Worm (Caenorhabditis elegans) whole organism, L4 larva: ENCODE results near the gene C02D5.4.
A peak's percentile ranks its signal among the peaks of the same experiment; 100 is the strongest.

Experiments
- D1046.2 ChIP-seq: fragments of 200-800 bp; sonication (Bioruptor generic); IDR thresholded peaks from 2 replicates; pipeline ENCODE4 v1.3.6; 2022; ENCODE audit warnings: missing genetic modification characterization, missing compliant biosample characterization
- F10B5.3 ChIP-seq: sonication (generic microtip); optimal IDR thresholded peaks from 2 replicates; lab custom pipeline; 2016; ENCODE audit warnings: mild to moderate bottlenecking, missing genetic modification characterization, missing compliant biosample characterization
- F26F4.8 ChIP-seq: fragments of 200-800 bp; sonication (Bioruptor generic); conservative IDR thresholded peaks from 2 replicates; pipeline ENCODE4 v1.3.6; 2022; ENCODE audit warnings: missing genetic modification characterization, missing compliant biosample characterization
- F49E8.2 ChIP-seq: sonication (generic microtip); optimal IDR thresholded peaks from 2 replicates; lab custom pipeline; 2016; ENCODE audit warnings: missing compliant biosample characterization, mild to moderate bottlenecking, missing genetic modification characterization, borderline replicate concordance
- R02D3.7 ChIP-seq: fragments of 150-350 bp; sonication (generic microtip); optimal IDR thresholded peaks from 3 replicates; lab custom pipeline; 2014; ENCODE audit warnings: missing biosample characterization, missing genetic modification characterization
- Y105C5A.15 ChIP-seq: fragments of 200-800 bp; sonication (Bioruptor generic); IDR thresholded peaks from 2 replicates; pipeline ENCODE4 v1.3.6; 2022; ENCODE audit warnings: missing genetic modification characterization, missing compliant biosample characterization
- Y48G9A.11 ChIP-seq: fragments of 200-800 bp; sonication (Bioruptor generic); IDR thresholded peaks from 2 replicates; pipeline ENCODE4 v1.3.6; 2022; ENCODE audit warnings: missing genetic modification reagents, missing genetic modification characterization, missing compliant biosample characterization
- aha-1 ChIP-seq: fragments of 150-350 bp; peaks from one replicate; lab custom pipeline; 2014; ENCODE audit warnings: missing biosample characterization, missing genetic modification characterization
- aly-2 ChIP-seq: sonication (generic microtip); optimal IDR thresholded peaks from 2 replicates; lab custom pipeline; 2018; ENCODE audit warnings: missing biosample characterization, missing genetic modification characterization
- arid-1 ChIP-seq: fragments of 200-800 bp; sonication (Bioruptor generic); conservative IDR thresholded peaks from 2 replicates; pipeline ENCODE4 v1.3.6; 2022; ENCODE audit warnings: missing genetic modification reagents, missing genetic modification characterization, missing compliant biosample characterization
- attf-4 ChIP-seq: sonication (generic microtip); optimal IDR thresholded peaks from 3 replicates; lab custom pipeline; 2017; ENCODE audit warnings: missing biosample characterization, missing genetic modification characterization
- ctbp-1 ChIP-seq: fragments of 200-800 bp; sonication (Bioruptor generic); IDR thresholded peaks from 2 replicates; pipeline ENCODE4 v1.3.6; 2022; ENCODE audit warnings: missing genetic modification reagents, missing genetic modification characterization, missing compliant biosample characterization
- daf-16 ChIP-seq, 3 experiments: sonication (generic microtip); optimal IDR thresholded peaks; 2 replicates each; lab custom pipeline; 2016 to 2017; ENCODE audit warnings: missing genetic modification characterization in 3 of 3, missing genetic modification reagents in 3 of 3, mild to moderate bottlenecking in 2 of 3, missing compliant biosample characterization in 2 of 3, missing biosample characterization in 1 of 3, moderate library complexity in 1 of 3
- daf-19 ChIP-seq: fragments of 200-800 bp; sonication (Bioruptor generic); conservative IDR thresholded peaks from 2 replicates; pipeline ENCODE4 v1.3.6; 2022; ENCODE audit warnings: missing genetic modification characterization, missing compliant biosample characterization
- dmd-6 ChIP-seq: fragments of 200-800 bp; sonication (Bioruptor generic); IDR thresholded peaks from 2 replicates; pipeline ENCODE4 v1.3.6; 2022; ENCODE audit warnings: missing genetic modification reagents, missing genetic modification characterization, missing compliant biosample characterization
- dmd-9 ChIP-seq: fragments of 200-800 bp; sonication (Bioruptor generic); IDR thresholded peaks from 2 replicates; pipeline ENCODE4 v1.3.6; 2022; ENCODE audit warnings: missing genetic modification reagents, missing genetic modification characterization, missing compliant biosample characterization
- duxl-1 ChIP-seq: sonication (generic microtip); optimal IDR thresholded peaks from 2 replicates; lab custom pipeline; 2016; ENCODE audit warnings: mild to moderate bottlenecking, missing genetic modification characterization, moderate library complexity, missing compliant biosample characterization; ENCODE audit not compliant: poor library complexity
- fkh-10 ChIP-seq: fragments of 150-350 bp; optimal IDR thresholded peaks from 2 replicates; lab custom pipeline; 2014; ENCODE audit warnings: missing biosample characterization, missing genetic modification reagents, missing genetic modification characterization
- fos-1 ChIP-seq: fragments of 150-350 bp; optimal IDR thresholded peaks from 2 replicates; lab custom pipeline; 2014; ENCODE audit warnings: missing biosample characterization, missing genetic modification characterization
- hlh-11 ChIP-seq: fragments of 200-800 bp; sonication (Bioruptor generic); optimal IDR thresholded peaks from 2 replicates; lab custom pipeline; 2018; ENCODE audit warnings: mild to moderate bottlenecking, missing genetic modification characterization, missing compliant biosample characterization
- hlh-30 ChIP-seq: sonication (generic microtip); optimal IDR thresholded peaks from 2 replicates; lab custom pipeline; 2017; ENCODE audit warnings: antibody characterized with exemption, mild to moderate bottlenecking, missing genetic modification characterization, missing compliant biosample characterization; ENCODE audit not compliant: insufficient read depth
- lin-13 ChIP-seq: fragments of 150-350 bp; optimal IDR thresholded peaks from 2 replicates; lab custom pipeline; 2014; ENCODE audit warnings: missing biosample characterization, missing genetic modification reagents, missing genetic modification characterization
- lin-15B ChIP-seq: fragments of 150-350 bp; sonication (generic microtip); optimal IDR thresholded peaks from 3 replicates; lab custom pipeline; 2014; ENCODE audit warnings: missing biosample characterization, missing genetic modification characterization
- madf-5 ChIP-seq, 2 experiments: fragments of 200-800 bp; sonication (Bioruptor generic); IDR thresholded peaks; 2 replicates each; pipeline ENCODE4 v1.3.6; 2022; ENCODE audit warnings: missing compliant biosample characterization in 2 of 2, missing genetic modification characterization in 2 of 2
- madf-9 ChIP-seq: fragments of 200-800 bp; sonication (Bioruptor generic); conservative IDR thresholded peaks from 2 replicates; pipeline ENCODE4 v1.3.6; 2022; ENCODE audit warnings: missing genetic modification reagents, missing genetic modification characterization, missing compliant biosample characterization
- mes-2 ChIP-seq: sonication (generic microtip); optimal IDR thresholded peaks from 2 replicates; lab custom pipeline; 2016; ENCODE audit warnings: missing genotype, mild to moderate bottlenecking, missing genetic modification characterization, missing compliant biosample characterization; ENCODE audit not compliant: poor library complexity, severe bottlenecking
- nhr-41 ChIP-seq: fragments of 200-800 bp; sonication (Bioruptor generic); IDR thresholded peaks from 2 replicates; pipeline ENCODE4 v1.3.6; 2022; ENCODE audit warnings: missing genetic modification reagents, missing genetic modification characterization, missing compliant biosample characterization
- nhr-48 ChIP-seq: sonication (generic microtip); optimal IDR thresholded peaks from 2 replicates; lab custom pipeline; 2016; ENCODE audit warnings: mild to moderate bottlenecking, missing genetic modification characterization, missing compliant biosample characterization
- snpc-4 ChIP-seq: fragments of 150-350 bp; optimal IDR thresholded peaks from 2 replicates; lab custom pipeline; 2014; ENCODE audit warnings: missing biosample characterization, missing genetic modification characterization
- unc-62 ChIP-seq, 3 experiments: fragments of 150-350 bp in 1 of 3; sonication (generic microtip); optimal IDR thresholded peaks in 2 of 3; peaks in 1 of 3; 1 replicate in 1 of 3; 2 replicates in 2 of 3; lab custom pipeline; 2014 to 2017; ENCODE audit warnings: missing biosample characterization in 3 of 3, missing genetic modification characterization in 3 of 3, missing genetic modification reagents in 3 of 3, missing genotype in 1 of 3
- zfp-2 ChIP-seq: sonication (generic microtip); optimal IDR thresholded peaks from 2 replicates; lab custom pipeline; 2016; ENCODE audit warnings: mild to moderate bottlenecking, missing genetic modification characterization, missing compliant biosample characterization

The C02D5.4 gene

DNA sequence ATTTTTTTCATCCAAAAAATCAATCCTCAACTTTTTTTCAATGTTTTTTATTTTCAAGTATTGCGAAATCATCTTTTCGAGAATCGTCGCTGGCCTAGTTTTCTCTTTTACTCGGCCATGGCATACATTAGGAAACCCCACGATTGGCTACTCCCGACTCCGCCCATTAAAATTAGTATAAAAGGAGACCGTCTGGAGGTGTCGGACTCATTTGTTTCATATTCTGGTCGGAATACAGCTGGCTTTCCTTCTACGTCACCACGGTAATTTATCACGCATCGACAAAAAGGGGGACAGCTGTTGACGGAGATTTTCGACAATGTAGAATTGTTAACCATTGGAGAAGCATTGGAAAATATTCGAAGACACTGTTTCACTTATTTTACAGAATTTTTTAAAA is 23.0 kb upstream of the C02D5.4 start (continued):
- 0 out of 2 replicates have a peak, but pooled peaks have one; percentile 34 for TF ChIP-seq madf-9 (GFP tag; lab: Robert Waterston, UW)
- peak; percentile 50 for TF ChIP-seq duxl-1 (tag; lab: Kevin White, UChicago)
- peak; percentile 43 for TF ChIP-seq hlh-11 (tag; lab: Kevin White, UChicago)
- peak; percentile 16 for TF ChIP-seq hlh-30 (tag; lab: Kevin White, UChicago)

DNA sequence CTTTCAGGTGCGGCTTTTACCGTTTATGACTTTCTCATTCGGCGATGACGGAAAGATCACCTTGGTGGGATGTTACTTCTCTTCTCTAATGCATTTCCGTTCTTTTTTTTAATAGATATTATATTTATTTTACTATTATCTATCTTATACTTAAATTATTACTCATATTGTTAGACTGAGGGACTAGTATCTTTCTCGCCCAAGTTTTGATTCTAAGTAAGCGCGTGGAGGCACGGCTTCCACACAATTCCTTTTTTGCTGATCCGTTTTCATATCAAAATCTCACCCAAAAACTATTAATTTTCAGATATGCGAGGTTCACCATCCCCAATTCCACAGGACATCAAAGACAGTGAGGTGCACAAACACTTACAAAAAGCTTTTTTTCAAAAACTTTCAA is 22.2 kb upstream of the C02D5.4 start, which contains the start of gene ZC21.10:
Gene ZC21.10, plus strand, starts transcription at position 301 of the 400 bp plus-strand sequence.
- no peak for TF ChIP-seq lin-15B (tag; lab: Kevin White, UChicago)

DNA sequence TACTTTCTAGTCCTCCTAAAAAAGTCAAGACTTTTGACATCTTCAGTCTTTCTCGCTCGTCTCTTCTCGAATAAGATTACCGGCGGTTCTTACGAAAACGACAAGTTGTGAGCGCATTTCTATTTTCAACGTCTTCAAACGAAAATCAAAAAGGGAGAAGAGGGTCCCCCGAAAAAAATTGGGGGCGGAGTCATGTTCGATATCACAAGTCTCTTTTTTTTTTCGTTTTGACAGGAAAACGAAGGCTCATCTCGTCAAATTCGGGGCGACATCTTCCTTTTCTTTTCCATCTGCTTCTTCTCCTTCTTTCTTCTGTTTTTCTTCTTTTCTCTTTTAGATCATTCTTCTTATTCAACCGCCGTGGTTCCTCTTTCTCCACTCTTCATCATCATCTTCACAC is 18.1 kb upstream of the C02D5.4 start:
- TF ChIP-seq snpc-4 (tag; lab: Kevin White, UChicago) (no peak), zfp-2 (tag; lab: Kevin White, UChicago) (no peak), ctbp-1 (GFP tag; lab: Robert Waterston, UW) (peak; percentile 59; the same call in 1 of the 2 replicates), fkh-10 (GFP tag; lab: Kevin White, UChicago) (peak; percentile 62), nhr-48 (tag; lab: Kevin White, UChicago) (no peak)

DNA sequence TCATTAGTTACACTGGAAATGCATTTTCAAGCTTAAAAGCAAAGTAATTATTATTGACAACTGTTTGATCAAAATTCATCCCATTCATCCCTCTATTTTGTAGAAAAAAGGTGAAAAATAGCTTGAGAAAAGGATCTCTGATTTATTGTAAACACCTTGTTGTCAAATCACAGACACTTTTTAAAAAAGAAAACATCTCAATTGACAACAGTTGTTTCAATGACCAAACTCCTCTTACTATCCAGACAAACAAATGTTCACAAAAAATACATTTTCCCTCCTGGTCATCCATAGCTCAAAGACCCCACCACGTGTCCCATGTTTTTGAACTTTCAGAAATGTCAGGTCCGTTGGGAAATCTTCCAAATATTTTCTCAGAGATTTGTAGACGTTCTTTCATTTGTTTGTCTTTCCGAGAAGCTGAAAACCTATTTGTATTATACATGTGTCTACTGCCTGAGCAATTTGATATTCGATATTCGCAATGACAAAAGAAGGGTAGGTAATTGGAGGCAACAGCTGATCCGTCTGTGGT is 17.3 kb upstream of the C02D5.4 start, which contains the start of gene trp-1:
Gene trp-1, plus strand, starts transcription at position 485 of the 535 bp plus-strand sequence.
- TF ChIP-seq dmd-9 (GFP tag; lab: Robert Waterston, UW), result no peak
- TF ChIP-seq nhr-48 (tag; lab: Kevin White, UChicago), result no peak
- no peak for TF ChIP-seq attf-4
- no peak for TF ChIP-seq aly-2
- no peak for TF ChIP-seq daf-19
- TF ChIP-seq aha-1 (tag; lab: Kevin White, UChicago), result peak; percentile 75
- peak in 1 of 2 experiments; percentile 86 for TF ChIP-seq unc-62 (GFP tag; optimal IDR thresholded peaks at IDR 0.05 in 1 of 2; lab: Kevin White, UChicago)
- no peak for TF ChIP-seq unc-62 (tag; optimal IDR thresholded peaks at IDR 0.05; lab: Kevin White, UChicago)
- TF ChIP-seq F49E8.2 (tag; lab: Kevin White, UChicago), result no peak
- TF ChIP-seq daf-16 (GFP tag; optimal IDR thresholded peaks at IDR 0.05; lab: Kevin White, UChicago), result peak in 1 of 2 experiments; percentile 96
- no peak for TF ChIP-seq daf-16 (tag; optimal IDR thresholded peaks at IDR 0.05; lab: Kevin White, UChicago)
- TF ChIP-seq lin-13, result no peak
- no peak for TF ChIP-seq F10B5.3
- TF ChIP-seq, all 104 proteins: peak for 3

DNA sequence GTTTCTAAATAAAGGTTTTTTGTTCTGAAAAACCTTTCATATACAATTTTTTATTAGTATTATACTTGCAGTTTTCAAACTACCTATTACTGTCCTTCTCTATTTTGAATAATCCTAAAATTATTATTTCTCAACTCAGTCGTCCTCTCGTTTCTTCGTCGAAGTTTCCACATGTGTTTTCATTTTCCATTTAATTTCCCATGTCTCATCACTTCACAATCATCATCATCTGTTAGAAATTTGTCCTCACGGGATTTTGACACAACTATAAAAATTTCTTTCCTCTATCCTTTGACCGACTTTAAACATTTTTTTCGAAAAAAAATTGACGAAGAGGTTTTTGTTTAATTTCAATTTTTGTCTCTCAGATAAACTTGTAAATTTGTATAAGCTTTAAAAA is 16.5 kb upstream of the C02D5.4 start:
- TF ChIP-seq fos-1 (tag; lab: Kevin White, UChicago) (no peak), madf-5 (GFP tag; IDR thresholded peaks at IDR 0.05; lab: Robert Waterston, UW) (no peak), R02D3.7 (tag; lab: Kevin White, UChicago) (no peak), dmd-6 (GFP tag; lab: Robert Waterston, UW) (no peak), mes-2 (tag; lab: Kevin White, UChicago) (no peak), daf-16 (GFP tag; optimal IDR thresholded peaks at IDR 0.05; lab: Kevin White, UChicago) (no peak), daf-16 (tag; optimal IDR thresholded peaks at IDR 0.05; lab: Kevin White, UChicago) (no peak)
- TF ChIP-seq, all 104 proteins: peak for 0

DNA sequence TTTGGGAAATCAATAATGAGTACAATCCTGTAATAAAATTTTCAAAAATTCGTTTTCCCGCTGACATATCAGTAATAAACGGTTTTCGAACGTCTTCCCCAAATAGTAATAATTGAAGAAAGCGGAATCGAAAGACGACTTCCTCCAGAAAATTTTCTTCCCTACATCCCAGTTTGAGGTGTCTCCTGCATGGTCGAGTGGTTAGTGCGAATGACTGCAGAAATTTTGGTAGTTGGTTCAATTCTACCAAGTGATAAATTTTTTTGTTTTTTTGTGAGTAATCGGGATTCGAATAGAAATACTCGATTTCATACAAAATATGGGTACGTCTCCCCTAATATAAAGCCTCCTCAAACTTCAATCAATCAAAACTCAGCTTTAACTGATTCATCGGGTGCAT is 10.9 kb upstream of the C02D5.4 start:
- TF ChIP-seq D1046.2 (0 out of 2 replicates have a peak, but pooled peaks have one; percentile 31), F26F4.8 (peak; percentile 62; the same call in 1 of the 2 replicates), nhr-41 (GFP tag; lab: Robert Waterston, UW) (0 out of 2 replicates have a peak, but pooled peaks have one; percentile 10), Y48G9A.11 (GFP tag; lab: Robert Waterston, UW) (peak; percentile 35; the same call in 1 of the 2 replicates), arid-1 (GFP tag; lab: Robert Waterston, UW) (0 out of 2 replicates have a peak, but pooled peaks have one; percentile 54), madf-9 (GFP tag; lab: Robert Waterston, UW) (peak; percentile 60), madf-5 (GFP tag; IDR thresholded peaks at IDR 0.05; lab: Robert Waterston, UW) (0 out of 4 replicates have a peak, but pooled peaks of 1 of the 2 experiments have one; percentile 37), Y105C5A.15 (peak; percentile 82; the same call in 1 of the 2 replicates)
